Worm (Caenorhabditis elegans): ENCODE measurements around the gene his-2.

his-2 gene

ce11 chrV:16002288-16002687 is 39.8 kb downstream of the his-2 start, which contains the start of gene nhr-63:
nhr-63 (plus strand) TSS chrV:16002588.
- no peak for TF ChIP-seq pes-1 (GFP tag; IDR thresholded peaks at IDR 0.05)
- no peak for TF ChIP-seq tbx-11 (GFP tag; IDR thresholded peaks at IDR 0.05)
- TF ChIP-seq sea-1 (GFP tag; conservative IDR thresholded peaks at IDR 0.05) = no peak
- no peak for TF ChIP-seq hmbx-1 (tag; optimal IDR thresholded peaks at IDR 0.05)
- TF ChIP-seq scrt-1 (GFP tag; IDR thresholded peaks at IDR 0.05) = no peak
- no peak for TF ChIP-seq aly-1 (tag; optimal IDR thresholded peaks at IDR 0.05)
- TF ChIP-seq ceh-13 (GFP tag; optimal IDR thresholded peaks at IDR 0.05) = no peak
- TF ChIP-seq flt-1 (GFP tag; IDR thresholded peaks at IDR 0.05) = no peak
- no peak for TF ChIP-seq tra-4 (tag; optimal IDR thresholded peaks at IDR 0.05)
- no peak for TF ChIP-seq hmg-4 (GFP tag; optimal IDR thresholded peaks at IDR 0.05)
- no peak for TF ChIP-seq ama-1 (optimal IDR thresholded peaks at IDR 0.05)
- no peak for TF ChIP-seq hnd-1 (tag; optimal IDR thresholded peaks at IDR 0.05)
- TF ChIP-seq F13C5.2 (tag; optimal IDR thresholded peaks at IDR 0.05) = no peak
- no peak for TF ChIP-seq ets-7 (tag; optimal IDR thresholded peaks at IDR 0.05)
- no peak for TF ChIP-seq tbx-37 (GFP tag; conservative IDR thresholded peaks at IDR 0.05)
- TF ChIP-seq ceh-36 (tag; optimal IDR thresholded peaks at IDR 0.05) = no peak
- TF ChIP-seq B0310.2 (tag; optimal IDR thresholded peaks at IDR 0.05) = no peak

ce11 chrV:16000433-16000832 is 41.6 kb downstream of the his-2 start, which contains the start of gene nhr-50:
nhr-50 (minus strand) TSS chrV:16000631.
- TF ChIP-seq tbx-37 (GFP tag; conservative IDR thresholded peaks at IDR 0.05) (no peak), tra-4 (tag; optimal IDR thresholded peaks at IDR 0.05) (no peak), ets-7 (tag; optimal IDR thresholded peaks at IDR 0.05) (no peak), hmg-4 (GFP tag; optimal IDR thresholded peaks at IDR 0.05) (no peak), flt-1 (GFP tag; IDR thresholded peaks at IDR 0.05) (no peak), scrt-1 (GFP tag; IDR thresholded peaks at IDR 0.05) (no peak), tbx-11 (GFP tag; IDR thresholded peaks at IDR 0.05) (no peak), sea-1 (GFP tag; conservative IDR thresholded peaks at IDR 0.05) (no peak), ceh-13 (GFP tag; optimal IDR thresholded peaks at IDR 0.05) (no peak), F13C5.2 (tag; optimal IDR thresholded peaks at IDR 0.05) (no peak)

ce11 chrV:15996655-15997186 is 45.4 kb downstream of the his-2 start, which contains the start of the genes C06C6.9 and C06C6.8:
C06C6.9 (minus strand) TSS chrV:15996755.
C06C6.8 (plus strand) TSS chrV:15997136.
- TF ChIP-seq hnd-1 (tag; optimal IDR thresholded peaks at IDR 0.05) = no peak
- no peak for TF ChIP-seq tbx-11 (GFP tag; IDR thresholded peaks at IDR 0.05)
- no peak for TF ChIP-seq ceh-13 (GFP tag; optimal IDR thresholded peaks at IDR 0.05)
- no peak for TF ChIP-seq flt-1 (GFP tag; IDR thresholded peaks at IDR 0.05)
- TF ChIP-seq aly-1 (tag; optimal IDR thresholded peaks at IDR 0.05) = no peak
- no peak for TF ChIP-seq hmg-4 (GFP tag; optimal IDR thresholded peaks at IDR 0.05)
- TF ChIP-seq tbx-37 (GFP tag; conservative IDR thresholded peaks at IDR 0.05) = no peak
- no peak for TF ChIP-seq ceh-36 (tag; optimal IDR thresholded peaks at IDR 0.05)
- TF ChIP-seq hmbx-1 (tag; optimal IDR thresholded peaks at IDR 0.05) = no peak
- TF ChIP-seq tra-4 (tag; optimal IDR thresholded peaks at IDR 0.05) = no peak
- TF ChIP-seq ets-7 (tag; optimal IDR thresholded peaks at IDR 0.05) = no peak
- TF ChIP-seq scrt-1 (GFP tag; IDR thresholded peaks at IDR 0.05) = no peak
- no peak for TF ChIP-seq sea-1 (GFP tag; conservative IDR thresholded peaks at IDR 0.05)
- TF ChIP-seq B0310.2 (tag; optimal IDR thresholded peaks at IDR 0.05) = no peak
- TF ChIP-seq pes-1 (GFP tag; IDR thresholded peaks at IDR 0.05) = no peak
- no peak for TF ChIP-seq F13C5.2 (tag; optimal IDR thresholded peaks at IDR 0.05)
- TF ChIP-seq ama-1 (optimal IDR thresholded peaks at IDR 0.05) = no peak

Data from whole organism, early embryonic.